Worm (Caenorhabditis elegans): ENCODE results near the gene srw-73.

srw-73 gene

DNA sequence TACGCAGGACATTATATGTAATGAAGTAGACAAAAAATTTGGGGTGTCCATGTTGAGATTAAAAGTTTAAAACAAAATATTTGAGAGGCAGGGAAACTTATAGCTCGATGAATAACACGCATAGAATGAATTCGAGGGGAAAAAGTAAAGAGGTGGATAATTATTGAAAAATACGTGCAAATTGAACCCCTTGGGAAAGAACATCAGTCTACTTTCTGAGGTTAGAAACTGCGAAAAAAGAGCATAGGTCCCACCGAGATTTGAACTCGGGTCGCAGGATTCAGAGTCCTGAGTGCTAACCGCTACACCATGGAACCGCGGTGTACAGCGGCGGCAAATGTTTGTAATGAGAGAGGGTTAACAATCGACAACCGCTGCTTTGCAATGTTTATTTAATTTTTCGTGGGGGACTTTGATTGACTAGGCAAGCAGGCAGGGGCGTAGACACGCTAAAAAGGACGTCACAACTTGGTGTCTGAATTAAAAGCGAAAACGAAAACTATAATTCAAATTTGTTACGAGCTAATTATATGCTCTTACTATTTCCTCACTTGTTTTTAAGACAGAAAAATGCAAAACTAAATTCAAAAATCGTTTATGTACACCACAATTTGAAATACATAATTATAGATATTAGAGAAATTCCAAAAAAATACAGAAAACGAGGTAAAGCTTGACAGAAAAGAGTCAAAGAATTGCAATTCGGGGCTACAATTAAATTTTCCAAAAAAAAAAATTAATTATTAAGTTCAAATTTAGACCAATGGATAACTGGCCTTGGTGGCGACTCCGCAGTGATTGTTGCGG lies 3.9 kb upstream of the srw-73 start, which contains the start of gene srh-269:
TSS of gene srh-269 (minus strand) at position 51 of the 807 bp plus-strand sequence.
- TF ChIP-seq eor-1 (tag; optimal IDR thresholded peaks at IDR 0.05) (no peak), pha-4 (tag; optimal IDR thresholded peaks at IDR 0.05) (no peak), nhr-11 (tag; optimal IDR thresholded peaks at IDR 0.05) (no peak), jun-1 (tag; optimal IDR thresholded peaks at IDR 0.05) (peak; percentile 18), fkh-2 (tag; optimal IDR thresholded peaks at IDR 0.05) (no peak), ceh-9 (tag; optimal IDR thresholded peaks at IDR 0.05) (no peak), ama-1 (optimal IDR thresholded peaks at IDR 0.05) (peak; percentile 95), nhr-43 (tag; optimal IDR thresholded peaks at IDR 0.05; ENCODE audit: poor library complexity, severe bottlenecking) (peak; percentile 71), mdl-1 (tag; optimal IDR thresholded peaks at IDR 0.05) (no peak), R02D3.7 (tag; optimal IDR thresholded peaks at IDR 0.05) (no peak), elt-2 (tag; optimal IDR thresholded peaks at IDR 0.05) (peak; percentile 61), nhr-237 (tag; optimal IDR thresholded peaks at IDR 0.05) (no peak), ceh-16 (tag; optimal IDR thresholded peaks at IDR 0.05) (no peak), elt-1 (tag; optimal IDR thresholded peaks at IDR 0.05) (no peak), fos-1 (tag; optimal IDR thresholded peaks at IDR 0.05) (peak; percentile 68), zag-1 (tag; optimal IDR thresholded peaks at IDR 0.05) (no peak), ceh-28 (tag; optimal IDR thresholded peaks at IDR 0.05) (no peak), sea-2 (GFP tag; optimal IDR thresholded peaks at IDR 0.05) (no peak), mml-1 (tag; optimal IDR thresholded peaks at IDR 0.05) (no peak), nhr-23 (tag; optimal IDR thresholded peaks at IDR 0.05) (no peak), fkh-10 (GFP tag; optimal IDR thresholded peaks at IDR 0.05) (no peak), pqm-1 (tag; optimal IDR thresholded peaks at IDR 0.05) (peak; percentile 32), lsy-12 (tag; optimal IDR thresholded peaks at IDR 0.05) (peak; percentile 67), nfya-1 (tag; optimal IDR thresholded peaks at IDR 0.05; ENCODE audit: insufficient read depth) (peak; percentile 46), nhr-28 (tag; optimal IDR thresholded peaks at IDR 0.05) (no peak), ztf-4 (tag; optimal IDR thresholded peaks at IDR 0.05) (peak; percentile 56), daf-12 (tag; optimal IDR thresholded peaks at IDR 0.05) (no peak), egl-27 (tag; optimal IDR thresholded peaks at IDR 0.05) (peak; percentile 33), hmg-11 (tag; optimal IDR thresholded peaks at IDR 0.05) (peak; percentile 85), snpc-4 (tag; optimal IDR thresholded peaks at IDR 0.05) (peak; percentile 47), aly-2 (tag; optimal IDR thresholded peaks at IDR 0.05) (no peak), ceh-82 (tag; optimal IDR thresholded peaks at IDR 0.05) (no peak), ZK546.5 (tag; optimal IDR thresholded peaks at IDR 0.05) (no peak), egl-5 (tag; optimal IDR thresholded peaks at IDR 0.05) (no peak), unc-39 (tag; optimal IDR thresholded peaks at IDR 0.05) (no peak), tbx-2 (tag; optimal IDR thresholded peaks at IDR 0.05) (no peak), nhr-67 (tag; optimal IDR thresholded peaks at IDR 0.05) (no peak), nhr-76 (tag; optimal IDR thresholded peaks at IDR 0.05) (no peak), nhr-25 (tag; optimal IDR thresholded peaks at IDR 0.05) (no peak), nhr-77 (tag; optimal IDR thresholded peaks at IDR 0.05) (no peak), unc-62 (GFP tag; optimal IDR thresholded peaks at IDR 0.05) (no peak), lin-15B (tag; optimal IDR thresholded peaks at IDR 0.05) (no peak), lin-39 (tag; optimal IDR thresholded peaks at IDR 0.05) (peak; percentile 41), skn-1 (tag; optimal IDR thresholded peaks at IDR 0.05) (no peak), elt-3 (tag; optimal IDR thresholded peaks at IDR 0.05) (no peak), nhr-12 (tag; optimal IDR thresholded peaks at IDR 0.05) (no peak), ztf-11 (tag; optimal IDR thresholded peaks at IDR 0.05) (no peak)

Data from whole organism, L3 larva.